Worm (Caenorhabditis elegans) whole organism, L4/young adult: Measurements from ENCODE around the gene gcy-13.

Experiments used
- W03F9.2 ChIP-seq: fragments of 150-350 bp; optimal IDR thresholded peaks from 2 replicates; lab custom pipeline; 2014; ENCODE audit warnings: missing biosample characterization, missing genetic modification characterization
- dao-5 ChIP-seq: sonication (generic microtip); optimal IDR thresholded peaks from 2 replicates; lab custom pipeline; 2016; ENCODE audit warnings: missing genotype, missing genetic modification characterization, moderate library complexity, missing compliant biosample characterization
- him-1 ChIP-seq: sonication (generic microtip); optimal IDR thresholded peaks from 2 replicates; lab custom pipeline; 2016; ENCODE audit warnings: missing genotype, missing genetic modification reagents, missing genetic modification characterization, missing compliant biosample characterization

DNA sequence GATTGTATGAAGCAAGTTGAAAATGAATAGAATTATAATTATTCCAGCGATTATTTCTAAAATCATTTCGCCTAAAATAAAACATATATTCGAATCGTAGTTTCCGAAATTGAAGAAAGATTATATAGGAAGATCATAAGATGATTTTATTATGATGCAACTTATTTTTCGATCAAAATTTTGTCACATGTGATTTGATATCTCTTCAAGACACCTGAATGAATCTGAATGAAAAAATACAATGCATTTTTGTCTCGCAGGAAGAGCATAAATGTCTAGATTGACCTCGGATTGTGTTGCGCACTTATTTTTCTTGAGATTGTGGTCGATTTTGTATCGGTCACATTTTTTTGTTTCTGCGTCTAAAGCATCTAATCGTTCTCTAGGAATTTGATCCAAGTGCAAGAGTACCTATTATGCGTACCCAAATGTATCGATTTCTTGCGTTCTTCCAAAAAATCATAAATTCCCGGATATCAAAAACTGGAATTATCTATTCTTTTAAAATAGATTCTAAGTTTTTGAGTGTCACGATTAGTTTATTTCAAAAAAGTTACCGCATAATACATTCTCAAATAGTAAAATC is 41.2 kb upstream of the gcy-13 start, which contains the start of gene hrg-2:
- TF ChIP-seq W03F9.2 (tag; lab: Kevin White, UChicago) (no peak), him-1 (tag; lab: Kevin White, UChicago) (no peak), dao-5 (tag; lab: Kevin White, UChicago) (no peak)
